ENCODE assay signal across 1 fruit fly cellular context in the genomic region with DNA sequence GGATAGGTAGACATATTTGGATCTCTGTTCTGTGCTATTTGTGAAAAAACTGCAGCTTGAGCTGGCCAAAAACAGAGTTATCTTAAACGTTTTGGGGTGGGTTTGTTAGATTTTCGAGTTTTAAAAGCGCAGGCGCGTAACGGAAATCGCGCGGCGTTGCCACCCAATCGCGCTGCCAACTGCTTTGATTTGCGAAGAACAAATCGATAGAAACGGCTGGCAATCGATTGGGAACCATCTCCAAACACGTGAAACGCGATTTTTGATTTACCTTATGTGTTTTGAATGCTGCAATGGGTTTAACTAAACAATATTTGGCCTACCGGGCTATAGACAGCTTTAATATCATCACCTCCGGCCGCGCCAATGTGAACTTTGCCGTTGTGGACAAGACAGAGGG.
TF ChIP-seq lines count a peak whose summit lies in the region.

A gene (minus strand): TSS at position 88 of the 400 bp plus-strand sequence.
A gene (plus strand): TSS at position 220 of the 400 bp plus-strand sequence.

TF ChIP-seq in whole organism, embryonic, 481 proteins besides CTCF, POLR2A, EP300 and RAD21 (continued from another document):
- TF ChIP-seq trh (GFP tag; optimal IDR thresholded peaks at IDR 0.05; lab: Kevin White, UChicago) (no peak), BtbVII (GFP tag; optimal IDR thresholded peaks at IDR 0.05; lab: Kevin White, UChicago) (no peak), CG11696 (GFP tag; IDR thresholded peaks at IDR 0.05; lab: Robert Waterston, UW) (no peak), CG12155 (GFP tag; optimal IDR thresholded peaks at IDR 0.05; lab: Kevin White, UChicago) (no peak), tap (tag; optimal IDR thresholded peaks at IDR 0.05; lab: Kevin White, UChicago) (no peak), ATbp (GFP tag; optimal IDR thresholded peaks at IDR 0.05; lab: Kevin White, UChicago) (no peak), CG10147 (GFP tag; optimal IDR thresholded peaks at IDR 0.05; lab: Kevin White, UChicago) (no peak), Sry-δ (GFP tag; optimal IDR thresholded peaks at IDR 0.05; lab: Kevin White, UChicago) (peak; percentile 94), ranshi (GFP tag; IDR thresholded peaks at IDR 0.05; lab: Robert Waterston, UW) (no peak), CG12769 (tag; optimal IDR thresholded peaks at IDR 0.05; lab: Kevin White, UChicago) (no peak), CG13775 (GFP tag; optimal IDR thresholded peaks at IDR 0.05; lab: Kevin White, UChicago) (no peak), stwl (tag; optimal IDR thresholded peaks at IDR 0.05; lab: Kevin White, UChicago) (peak; percentile 73), insv (GFP tag; optimal IDR thresholded peaks at IDR 0.05; lab: Kevin White, UChicago) (no peak), HHEX (GFP tag; optimal IDR thresholded peaks at IDR 0.05; lab: Kevin White, UChicago) (no peak), H15 (GFP tag; IDR thresholded peaks at IDR 0.05; lab: Robert Waterston, UW) (no peak), ERR (GFP tag; optimal IDR thresholded peaks at IDR 0.05; lab: Kevin White, UChicago) (no peak), pzg (GFP tag; optimal IDR thresholded peaks at IDR 0.05; lab: Kevin White, UChicago) (peak; percentile 93), danr (GFP tag; IDR thresholded peaks at IDR 0.05; lab: Robert Waterston, UW) (no peak), Awh (GFP tag; IDR thresholded peaks at IDR 0.05; lab: Robert Waterston, UW) (no peak), CG12104 (GFP tag; optimal IDR thresholded peaks at IDR 0.05; lab: Kevin White, UChicago) (no peak), CG31365 (tag; optimal IDR thresholded peaks at IDR 0.05; lab: Kevin White, UChicago) (no peak), hb (GFP tag; IDR thresholded peaks at IDR 0.05; lab: Robert Waterston, UW; ENCODE audit: partially characterized antibody) (0 out of 3 replicates have a peak, but pooled peaks have one; percentile 37), salm (tag; optimal IDR thresholded peaks at IDR 0.05; lab: Kevin White, UChicago) (no peak), ro (GFP tag; IDR thresholded peaks at IDR 0.05; lab: Robert Waterston, UW) (no peak), bowl (GFP tag; IDR thresholded peaks at IDR 0.05; lab: Robert Waterston, UW) (no peak), Med (GFP tag; lab: Kevin White, UChicago) (peak; percentile 55), br (optimal IDR thresholded peaks at IDR 0.05; lab: Kevin White, UChicago) (no peak), croc (GFP tag; conservative IDR thresholded peaks at IDR 0.05; lab: Robert Waterston, UW) (no peak), CG13296 (GFP tag; optimal IDR thresholded peaks at IDR 0.05; lab: Kevin White, UChicago) (no peak), pros (GFP tag; optimal IDR thresholded peaks at IDR 0.05; lab: Kevin White, UChicago) (no peak), dpn (GFP tag; optimal IDR thresholded peaks at IDR 0.05; lab: Kevin White, UChicago) (no peak), aop (GFP tag; IDR thresholded peaks at IDR 0.05; lab: Robert Waterston, UW) (no peak), CG13287 (GFP tag; IDR thresholded peaks at IDR 0.05; lab: Robert Waterston, UW; ENCODE audit: partially characterized antibody) (peak; percentile 81), vnd (GFP tag; IDR thresholded peaks at IDR 0.05; lab: Robert Waterston, UW; ENCODE audit: partially characterized antibody) (peak; percentile 44; the same call in 1 of the 3 replicates), rib (GFP tag; IDR thresholded peaks at IDR 0.05; lab: Robert Waterston, UW) (no peak), seq (GFP tag; IDR thresholded peaks at IDR 0.05; lab: Robert Waterston, UW) (peak; percentile 44; the same call in 1 of the 2 replicates), CG11695 (GFP tag; IDR thresholded peaks at IDR 0.05; lab: Robert Waterston, UW) (no peak), CG6683 (GFP tag; optimal IDR thresholded peaks at IDR 0.05; lab: Kevin White, UChicago) (no peak), Hsf (GFP tag; optimal IDR thresholded peaks at IDR 0.05; lab: Kevin White, UChicago) (no peak), nmo (GFP tag; optimal IDR thresholded peaks at IDR 0.05; lab: Kevin White, UChicago) (peak; percentile 30), D19A (tag; optimal IDR thresholded peaks at IDR 0.05; lab: Kevin White, UChicago) (no peak), D (optimal IDR thresholded peaks at IDR 0.05; lab: Kevin White, UChicago) (no peak), D (GFP tag; optimal IDR thresholded peaks at IDR 0.05; lab: Kevin White, UChicago) (no peak), chinmo (GFP tag; IDR thresholded peaks at IDR 0.05; lab: Robert Waterston, UW; ENCODE audit: partially characterized antibody) (0 out of 4 replicates have a peak, but pooled peaks have one; percentile 21), gem (tag; optimal IDR thresholded peaks at IDR 0.05; lab: Kevin White, UChicago) (no peak), az2 (GFP tag; optimal IDR thresholded peaks at IDR 0.05; lab: Kevin White, UChicago) (no peak), CG1603 (tag; optimal IDR thresholded peaks at IDR 0.05; lab: Kevin White, UChicago) (no peak), CG17912 (GFP tag; optimal IDR thresholded peaks at IDR 0.05; lab: Kevin White, UChicago) (no peak), CG17361 (GFP tag; IDR thresholded peaks at IDR 0.05; lab: Robert Waterston, UW) (no peak), Sry-β (GFP tag; optimal IDR thresholded peaks at IDR 0.05; lab: Kevin White, UChicago) (no peak), cwo (GFP tag; optimal IDR thresholded peaks at IDR 0.05; lab: Kevin White, UChicago) (peak; percentile 91), hkb (optimal IDR thresholded peaks at IDR 0.05; lab: Kevin White, UChicago) (peak; percentile 39), hkb (GFP tag; IDR thresholded peaks at IDR 0.05; lab: Robert Waterston, UW) (no peak), CG15479 (GFP tag; optimal IDR thresholded peaks at IDR 0.05; lab: Kevin White, UChicago) (no peak), cg (GFP tag; optimal IDR thresholded peaks at IDR 0.05; lab: Kevin White, UChicago) (no peak), sna (GFP tag; IDR thresholded peaks at IDR 0.05; lab: Robert Waterston, UW; ENCODE audit: partially characterized antibody) (peak; percentile 52; the same call in 1 of the 2 replicates), Dll (GFP tag; IDR thresholded peaks at IDR 0.05; lab: Robert Waterston, UW; ENCODE audit: partially characterized antibody) (peak; percentile 75; the same call in 3 of the 4 replicates), CG17328 (GFP tag; IDR thresholded peaks at IDR 0.05; lab: Robert Waterston, UW) (no peak), CG6272 (GFP tag; IDR thresholded peaks at IDR 0.05; lab: Robert Waterston, UW) (no peak), CG12236 (GFP tag; optimal IDR thresholded peaks at IDR 0.05; lab: Kevin White, UChicago) (no peak), pb (GFP tag; optimal IDR thresholded peaks at IDR 0.05; lab: Kevin White, UChicago) (no peak), CG15011 (GFP tag; optimal IDR thresholded peaks at IDR 0.05; lab: Kevin White, UChicago) (no peak), CG18619 (GFP tag; optimal IDR thresholded peaks at IDR 0.05; lab: Kevin White, UChicago) (no peak), HmgZ (tag; optimal IDR thresholded peaks at IDR 0.05; lab: Kevin White, UChicago) (peak; percentile 69), gsb-n (tag; optimal IDR thresholded peaks at IDR 0.05; lab: Kevin White, UChicago) (no peak), lbe (GFP tag; optimal IDR thresholded peaks at IDR 0.05; lab: Kevin White, UChicago) (no peak), tx (GFP tag; optimal IDR thresholded peaks at IDR 0.05; lab: Kevin White, UChicago) (no peak), CG43689 (GFP tag; IDR thresholded peaks at IDR 0.05; lab: Robert Waterston, UW) (no peak), amos (GFP tag; IDR thresholded peaks at IDR 0.05; lab: Robert Waterston, UW; ENCODE audit: partially characterized antibody) (peak; percentile 80), psq (GFP tag; optimal IDR thresholded peaks at IDR 0.05; lab: Kevin White, UChicago) (no peak), gfzf (GFP tag; optimal IDR thresholded peaks at IDR 0.05; lab: Kevin White, UChicago) (peak; percentile 25), Nf-YC (tag; optimal IDR thresholded peaks at IDR 0.05; lab: Kevin White, UChicago) (no peak), CG34224 (GFP tag; IDR thresholded peaks at IDR 0.05; lab: Robert Waterston, UW; ENCODE audit: partially characterized antibody) (peak; percentile 46; the same call in 1 of the 3 replicates), CG6791 (GFP tag; IDR thresholded peaks at IDR 0.05; lab: Robert Waterston, UW; ENCODE audit: partially characterized antibody) (peak; percentile 78), CG3995 (GFP tag; optimal IDR thresholded peaks at IDR 0.05; lab: Kevin White, UChicago) (peak; percentile 76), Taf1 (GFP tag; IDR thresholded peaks at IDR 0.05; lab: Robert Waterston, UW) (no peak), pho (GFP tag; optimal IDR thresholded peaks at IDR 0.05; lab: Kevin White, UChicago) (no peak), Hand (GFP tag; optimal IDR thresholded peaks at IDR 0.05; lab: Kevin White, UChicago) (no peak), slbo (GFP tag; IDR thresholded peaks at IDR 0.05; lab: Robert Waterston, UW) (no peak), emc (GFP tag; optimal IDR thresholded peaks at IDR 0.05; lab: Kevin White, UChicago) (no peak), unc-4 (GFP tag; IDR thresholded peaks at IDR 0.05; lab: Robert Waterston, UW; ENCODE audit: partially characterized antibody) (peak; percentile 66), Dip2 (GFP tag; IDR thresholded peaks at IDR 0.05; lab: Robert Waterston, UW) (no peak), pnt (GFP tag; optimal IDR thresholded peaks at IDR 0.05; lab: Kevin White, UChicago) (no peak), org-1 (GFP tag; optimal IDR thresholded peaks at IDR 0.05; lab: Kevin White, UChicago) (no peak), CG16863 (GFP tag; optimal IDR thresholded peaks at IDR 0.05; lab: Kevin White, UChicago) (no peak), CG15601 (tag; optimal IDR thresholded peaks at IDR 0.05; lab: Kevin White, UChicago) (peak; percentile 4), CG13123 (GFP tag; optimal IDR thresholded peaks at IDR 0.05; lab: Kevin White, UChicago) (no peak), CG10267 (tag; optimal IDR thresholded peaks at IDR 0.05; lab: Kevin White, UChicago) (peak; percentile 34), CG1529 (GFP tag; optimal IDR thresholded peaks at IDR 0.05; lab: Kevin White, UChicago) (no peak), CG9727 (GFP tag; optimal IDR thresholded peaks at IDR 0.05; lab: Kevin White, UChicago) (no peak), wor (GFP tag; IDR thresholded peaks at IDR 0.05; lab: Robert Waterston, UW) (no peak), Ada2b (GFP tag; IDR thresholded peaks at IDR 0.05; lab: Robert Waterston, UW) (no peak), dan (GFP tag; IDR thresholded peaks at IDR 0.05; lab: Robert Waterston, UW) (no peak), CG17612 (GFP tag; IDR thresholded peaks at IDR 0.05; lab: Robert Waterston, UW) (no peak), vfl (GFP tag; optimal IDR thresholded peaks at IDR 0.05; lab: Kevin White, UChicago) (no peak), CG9797 (GFP tag; optimal IDR thresholded peaks at IDR 0.05; lab: Kevin White, UChicago) (peak; percentile 18), CG3847 (GFP tag; IDR thresholded peaks at IDR 0.05; lab: Robert Waterston, UW) (peak; percentile 76)
